Worm (Caenorhabditis elegans): Measurements from ENCODE around the gene W09C2.10.

Gene W09C2.10

ce11 chrIV:9669969-9670368, 45.1 kb upstream of the W09C2.10 start (continued):
- TF ChIP-seq efl-1 (optimal IDR thresholded peaks at IDR 0.05) (peak; percentile 51 to 56), efl-1 (GFP tag; optimal IDR thresholded peaks at IDR 0.05 in 1 of 2) (peak; percentile 30 to 95), nhr-11 (tag; optimal IDR thresholded peaks at IDR 0.05) (peak; percentile 7), unc-98 (GFP tag; IDR thresholded peaks at IDR 0.05) (no peak), snu-23 (GFP tag; optimal IDR thresholded peaks at IDR 0.05) (peak; percentile 86), irx-1 (tag; optimal IDR thresholded peaks at IDR 0.05) (peak; percentile 34), fkh-4 (tag; optimal IDR thresholded peaks at IDR 0.05; ENCODE audit: borderline replicate concordance) (no peak), pax-3 (tag; optimal IDR thresholded peaks at IDR 0.05) (no peak), C04F5.9 (tag; optimal IDR thresholded peaks at IDR 0.05) (peak; percentile 24), ceh-63 (GFP tag; optimal IDR thresholded peaks at IDR 0.05) (no peak), nhr-20 (tag; optimal IDR thresholded peaks at IDR 0.05) (peak; percentile 96), fkh-10 (GFP tag; optimal IDR thresholded peaks at IDR 0.05) (no peak), nhr-85 (tag) (peak; percentile 98), fkh-8 (tag; optimal IDR thresholded peaks at IDR 0.05) (no peak), lin-13 (GFP tag; optimal IDR thresholded peaks at IDR 0.05) (peak; percentile 1), unc-130 (tag; optimal IDR thresholded peaks at IDR 0.05) (no peak), lin-39 (tag; optimal IDR thresholded peaks at IDR 0.05) (peak; percentile 30), efl-3 (GFP tag; optimal IDR thresholded peaks at IDR 0.05) (peak; percentile 12), egl-27 (tag; optimal IDR thresholded peaks at IDR 0.05) (no peak), zag-1 (tag; optimal IDR thresholded peaks at IDR 0.05) (no peak), C34B4.2 (tag; optimal IDR thresholded peaks at IDR 0.05) (no peak), lsy-2 (tag; optimal IDR thresholded peaks at IDR 0.05) (peak; percentile 35 to 70), blmp-1 (tag; optimal IDR thresholded peaks at IDR 0.05) (peak; percentile 77), snpc-4 (tag; optimal IDR thresholded peaks at IDR 0.05) (no peak), vab-15 (tag; optimal IDR thresholded peaks at IDR 0.05) (no peak), dpl-1 (GFP tag; optimal IDR thresholded peaks at IDR 0.05) (peak; percentile 25 to 42 (median 38)), nhr-90 (tag; optimal IDR thresholded peaks at IDR 0.05; ENCODE audit: poor library complexity) (peak; percentile 74), ceh-88 (GFP tag; IDR thresholded peaks at IDR 0.05) (no peak), Y116A8C.19 (tag; optimal IDR thresholded peaks at IDR 0.05; ENCODE audit: borderline replicate concordance) (no peak), F16B12.6 (tag; optimal IDR thresholded peaks at IDR 0.05) (no peak), lin-35 (GFP tag; optimal IDR thresholded peaks at IDR 0.05) (peak; percentile 39 to 75), skn-1 (tag; optimal IDR thresholded peaks at IDR 0.05) (peak; percentile 20), ztf-4 (tag; optimal IDR thresholded peaks at IDR 0.05) (peak; percentile 25), alr-1 (tag; optimal IDR thresholded peaks at IDR 0.05; ENCODE audit: borderline replicate concordance) (no peak), nhr-19 (GFP tag; conservative IDR thresholded peaks at IDR 0.05) (peak; percentile 73), rnt-1 (tag; optimal IDR thresholded peaks at IDR 0.05) (peak; percentile 67), tlp-1 (tag; optimal IDR thresholded peaks at IDR 0.05) (no peak), tbx-2 (tag; optimal IDR thresholded peaks at IDR 0.05) (peak; percentile 35), nhr-71 (tag; optimal IDR thresholded peaks at IDR 0.05) (peak; percentile 90), lir-3 (tag; optimal IDR thresholded peaks at IDR 0.05; ENCODE audit: poor library complexity) (peak; percentile 19), ceh-8 (GFP tag; optimal IDR thresholded peaks at IDR 0.05) (no peak)

ce11 chrIV:9668103-9668672, 43.3 kb upstream of the W09C2.10 start:
- TF ChIP-seq nhr-71 (tag; optimal IDR thresholded peaks at IDR 0.05), result peak; percentile 64
- no peak for TF ChIP-seq efl-1 (optimal IDR thresholded peaks at IDR 0.05)
- TF ChIP-seq efl-1 (GFP tag; optimal IDR thresholded peaks at IDR 0.05 in 1 of 2), result peak in 1 of 2 experiments; percentile 56
- TF ChIP-seq ceh-88 (GFP tag; IDR thresholded peaks at IDR 0.05), result no peak
- peak; percentile 77 for TF ChIP-seq nhr-20 (tag; optimal IDR thresholded peaks at IDR 0.05)
- peak; percentile 10; the same call in 1 of the 2 replicates for TF ChIP-seq nhr-19 (GFP tag; conservative IDR thresholded peaks at IDR 0.05)
- peak in 1 of 2 experiments; percentile 31 for TF ChIP-seq mdl-1 (tag; optimal IDR thresholded peaks at IDR 0.05)
- no peak for TF ChIP-seq pag-3 (tag; optimal IDR thresholded peaks at IDR 0.05; ENCODE audit: borderline replicate concordance, insufficient read depth)
- no peak for TF ChIP-seq fkh-4 (tag; optimal IDR thresholded peaks at IDR 0.05; ENCODE audit: borderline replicate concordance)
- no peak for TF ChIP-seq nhr-28 (tag; optimal IDR thresholded peaks at IDR 0.05)
- peak in 1 of 2 experiments; percentile 14 for TF ChIP-seq lin-35 (GFP tag; optimal IDR thresholded peaks at IDR 0.05)
- TF ChIP-seq lin-14 (GFP tag; optimal IDR thresholded peaks at IDR 0.05), result peak; percentile 46
- TF ChIP-seq tlp-1 (tag; optimal IDR thresholded peaks at IDR 0.05), result no peak
- no peak for TF ChIP-seq aly-2 (tag; optimal IDR thresholded peaks at IDR 0.05)
- no peak for TF ChIP-seq zag-1 (tag; optimal IDR thresholded peaks at IDR 0.05)
- no peak for TF ChIP-seq nhr-12 (tag; optimal IDR thresholded peaks at IDR 0.05)
- no peak for TF ChIP-seq vab-15 (tag; optimal IDR thresholded peaks at IDR 0.05)
- TF ChIP-seq ceh-63 (GFP tag; optimal IDR thresholded peaks at IDR 0.05), result no peak
- no peak for TF ChIP-seq C34B4.2 (tag; optimal IDR thresholded peaks at IDR 0.05)
- no peak for TF ChIP-seq fos-1 (tag; optimal IDR thresholded peaks at IDR 0.05)
- no peak for TF ChIP-seq alr-1 (tag; optimal IDR thresholded peaks at IDR 0.05; ENCODE audit: borderline replicate concordance)
- TF ChIP-seq nhr-11 (tag; optimal IDR thresholded peaks at IDR 0.05), result no peak
- TF ChIP-seq efl-3 (GFP tag; optimal IDR thresholded peaks at IDR 0.05), result no peak
- TF ChIP-seq fkh-8 (tag; optimal IDR thresholded peaks at IDR 0.05), result no peak
- no peak for TF ChIP-seq nhr-77 (tag; optimal IDR thresholded peaks at IDR 0.05)

All from whole organism, L1 larva.